Worm (Caenorhabditis elegans): ENCODE results near the gene oac-15.

The oac-15 gene

DNA sequence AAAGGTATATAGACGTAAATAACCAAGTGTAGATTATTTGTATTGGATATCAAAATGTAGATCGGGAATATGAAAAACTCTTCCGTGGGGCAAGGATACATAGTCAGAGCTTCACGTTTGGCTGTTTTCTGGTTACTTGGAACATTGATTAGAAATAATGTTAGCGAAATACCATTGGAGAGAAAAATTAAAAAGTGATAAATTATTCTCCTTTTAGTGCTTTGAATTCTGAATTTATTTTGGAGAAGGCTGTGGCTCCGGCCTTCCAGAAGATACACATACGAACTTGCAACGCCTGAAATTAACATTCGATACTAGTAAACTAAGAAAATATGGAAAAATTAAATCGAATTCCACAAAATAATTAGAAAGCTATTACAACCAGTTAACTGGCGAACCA is 25.9 kb upstream of the oac-15 start, which contains the start of gene srh-98:
Gene srh-98, minus strand, starts transcription at position 101 of the 400 bp plus-strand sequence.
- TF ChIP-seq ztf-26 (tag; optimal IDR thresholded peaks at IDR 0.05) (no peak), cebp-2 (GFP tag; IDR thresholded peaks at IDR 0.05) (no peak), repo-1 (tag; optimal IDR thresholded peaks at IDR 0.05) (no peak), ceh-91 (GFP tag; IDR thresholded peaks at IDR 0.05) (no peak), hlh-12 (tag; optimal IDR thresholded peaks at IDR 0.05) (no peak), zfh-2 (GFP tag; conservative IDR thresholded peaks at IDR 0.05) (no peak), attf-6 (GFP tag; IDR thresholded peaks at IDR 0.05) (no peak), F57A8.1 (GFP tag; optimal IDR thresholded peaks at IDR 0.05) (no peak), egl-18 (GFP tag; IDR thresholded peaks at IDR 0.05) (no peak), athp-1 (tag; optimal IDR thresholded peaks at IDR 0.05) (no peak), hmg-20 (GFP tag; IDR thresholded peaks at IDR 0.05) (no peak), nfya-2 (GFP tag; IDR thresholded peaks at IDR 0.05) (no peak), nfyb-1 (GFP tag; IDR thresholded peaks at IDR 0.05) (no peak)

ce11 chrV:16235135-16235534 is 25.4 kb upstream of the oac-15 start, which contains the start of gene F21H7.3:
F21H7.3 (minus strand) TSS chrV:16235235.
- TF ChIP-seq atf-7 (tag; optimal IDR thresholded peaks at IDR 0.05): no peak
- TF ChIP-seq cebp-2 (GFP tag; IDR thresholded peaks at IDR 0.05): no peak
- TF ChIP-seq tbp1 (GFP tag; optimal IDR thresholded peaks at IDR 0.05): no peak
- no peak for TF ChIP-seq rcor-1 (GFP tag; IDR thresholded peaks at IDR 0.05)
- no peak for TF ChIP-seq madf-10 (tag; optimal IDR thresholded peaks at IDR 0.05)
- no peak for TF ChIP-seq ztf-28 (GFP tag; IDR thresholded peaks at IDR 0.05)
- TF ChIP-seq ceh-100 (GFP tag; IDR thresholded peaks at IDR 0.05): no peak
- TF ChIP-seq akir-1 (GFP tag; optimal IDR thresholded peaks at IDR 0.05): no peak
- no peak for TF ChIP-seq pha-4 (tag; optimal IDR thresholded peaks at IDR 0.05)
- no peak for TF ChIP-seq madf-3 (GFP tag; IDR thresholded peaks at IDR 0.05)
- TF ChIP-seq somi-1 (GFP tag; optimal IDR thresholded peaks at IDR 0.05): no peak
- no peak for TF ChIP-seq F33H1.4 (GFP tag; IDR thresholded peaks at IDR 0.05)
- TF ChIP-seq B0261.1 (tag; optimal IDR thresholded peaks at IDR 0.05): no peak
- TF ChIP-seq hlh-12 (tag; optimal IDR thresholded peaks at IDR 0.05): no peak
- no peak for TF ChIP-seq lir-1 (GFP tag; conservative IDR thresholded peaks at IDR 0.05)
- no peak for TF ChIP-seq sptf-2 (GFP tag; optimal IDR thresholded peaks at IDR 0.05)

- TF ChIP-seq hmg-1.2 (GFP tag; IDR thresholded peaks at IDR 0.05) (no peak), aptf-3 (GFP tag; IDR thresholded peaks at IDR 0.05) (no peak), zim-3 (tag; optimal IDR thresholded peaks at IDR 0.05) (no peak), unc-62 (GFP tag; optimal IDR thresholded peaks at IDR 0.05) (no peak), snpc-4 (GFP tag; optimal IDR thresholded peaks at IDR 0.05) (no peak), snpc-4 (tag; optimal IDR thresholded peaks at IDR 0.05) (no peak), ama-1 (optimal IDR thresholded peaks at IDR 0.05) (no peak), ama-1 (GFP tag; optimal IDR thresholded peaks at IDR 0.05) (no peak), F57A8.1 (GFP tag; optimal IDR thresholded peaks at IDR 0.05) (no peak), attf-3 (GFP tag; conservative IDR thresholded peaks at IDR 0.05) (no peak), B0336.3 (GFP tag; IDR thresholded peaks at IDR 0.05) (no peak), Y53G8AR.9 (GFP tag; conservative IDR thresholded peaks at IDR 0.05) (no peak), somi-1 (GFP tag; optimal IDR thresholded peaks at IDR 0.05) (no peak), ZK185.1 (tag; optimal IDR thresholded peaks at IDR 0.05; ENCODE audit: poor library complexity, severe bottlenecking) (no peak), madf-8 (GFP tag; conservative IDR thresholded peaks at IDR 0.05) (no peak)
Measured at ce11 chrV:16233624-16234023, 23.9 kb upstream of the oac-15 start, which contains the start of gene clec-233. clec-233 (plus strand) TSS chrV:16233924.
